Worm (Caenorhabditis elegans) whole organism, L4 larva: Measurements from ENCODE around the gene trpl-2.

Experiments used
- F44E2.7 ChIP-seq: fragments of 200-800 bp; sonication (Bioruptor generic); IDR thresholded peaks from 2 replicates; pipeline ENCODE4 v2.1.2; 2022; ENCODE audit warnings: missing genetic modification characterization, missing compliant biosample characterization
- R02D3.7 ChIP-seq: fragments of 150-350 bp; sonication (generic microtip); optimal IDR thresholded peaks from 3 replicates; lab custom pipeline; 2014; ENCODE audit warnings: missing biosample characterization, missing genetic modification characterization
- Y105C5A.15 ChIP-seq: fragments of 200-800 bp; sonication (Bioruptor generic); IDR thresholded peaks from 2 replicates; pipeline ENCODE4 v1.3.6; 2022; ENCODE audit warnings: missing genetic modification characterization, missing compliant biosample characterization
- Y5F2A.4 ChIP-seq: fragments of 200-800 bp; sonication (Bioruptor generic); optimal IDR thresholded peaks from 2 replicates; lab custom pipeline; 2018; ENCODE audit warnings: mild to moderate bottlenecking, missing genetic modification characterization, missing compliant biosample characterization
- ZK337.2 ChIP-seq: fragments of 200-800 bp; sonication (Bioruptor generic); IDR thresholded peaks from 2 replicates; pipeline ENCODE4 v1.3.6; 2022; ENCODE audit warnings: missing genetic modification reagents, missing genetic modification characterization, missing compliant biosample characterization
- ZK546.5 ChIP-seq, 2 experiments: sonication (generic microtip); optimal IDR thresholded peaks; 2 replicates each; lab custom pipeline; 2017; ENCODE audit warnings: missing biosample characterization in 2 of 2, missing genetic modification characterization in 2 of 2
- aha-1 ChIP-seq: fragments of 150-350 bp; peaks from one replicate; lab custom pipeline; 2014; ENCODE audit warnings: missing biosample characterization, missing genetic modification characterization
- ama-1 ChIP-seq: fragments of 150-350 bp; optimal IDR thresholded peaks from 2 replicates; lab custom pipeline; 2014; ENCODE audit warnings: inconsistent platforms, mixed read lengths
- ceh-82 ChIP-seq: sonication (generic microtip); optimal IDR thresholded peaks from 2 replicates; lab custom pipeline; 2017; ENCODE audit warnings: missing biosample characterization, missing genetic modification characterization
- ces-1 ChIP-seq: fragments of 150-350 bp; sonication (generic microtip); optimal IDR thresholded peaks from 4 replicates; lab custom pipeline; 2014; ENCODE audit warnings: missing biosample characterization, missing genetic modification reagents, missing genetic modification characterization
- daf-12 ChIP-seq: fragments of 150-350 bp; optimal IDR thresholded peaks from 2 replicates; lab custom pipeline; 2014; ENCODE audit warnings: missing biosample characterization, missing genetic modification reagents, missing genetic modification characterization
- dpl-1 ChIP-seq: fragments of 150-350 bp; optimal IDR thresholded peaks from 2 replicates; lab custom pipeline; 2014; ENCODE audit warnings: missing biosample characterization, missing genetic modification reagents, missing genetic modification characterization
- duxl-1 ChIP-seq: sonication (generic microtip); optimal IDR thresholded peaks from 2 replicates; lab custom pipeline; 2016; ENCODE audit warnings: mild to moderate bottlenecking, missing genetic modification characterization, moderate library complexity, missing compliant biosample characterization; ENCODE audit not compliant: poor library complexity
- dve-1 ChIP-seq: sonication (generic microtip); optimal IDR thresholded peaks from 2 replicates; lab custom pipeline; 2017; ENCODE audit warnings: antibody characterized with exemption, mild to moderate bottlenecking, missing genetic modification characterization, missing compliant biosample characterization; ENCODE audit not compliant: insufficient read depth
- fkh-10 ChIP-seq: fragments of 150-350 bp; optimal IDR thresholded peaks from 2 replicates; lab custom pipeline; 2014; ENCODE audit warnings: missing biosample characterization, missing genetic modification reagents, missing genetic modification characterization
- fos-1 ChIP-seq: fragments of 150-350 bp; optimal IDR thresholded peaks from 2 replicates; lab custom pipeline; 2014; ENCODE audit warnings: missing biosample characterization, missing genetic modification characterization
- hlh-11 ChIP-seq: fragments of 200-800 bp; sonication (Bioruptor generic); optimal IDR thresholded peaks from 2 replicates; lab custom pipeline; 2018; ENCODE audit warnings: mild to moderate bottlenecking, missing genetic modification characterization, missing compliant biosample characterization
- jun-1 ChIP-seq: fragments of 150-350 bp; optimal IDR thresholded peaks from 2 replicates; lab custom pipeline; 2014; ENCODE audit warnings: missing biosample characterization, missing genetic modification reagents, missing genetic modification characterization
- lin-1 ChIP-seq: fragments of 200-800 bp; sonication (Bioruptor generic); IDR thresholded peaks from 2 replicates; pipeline ENCODE4 v1.3.6; 2022; ENCODE audit warnings: missing genetic modification reagents, missing genetic modification characterization, missing compliant biosample characterization
- lin-13 ChIP-seq: fragments of 150-350 bp; optimal IDR thresholded peaks from 2 replicates; lab custom pipeline; 2014; ENCODE audit warnings: missing biosample characterization, missing genetic modification reagents, missing genetic modification characterization
- lin-29 ChIP-seq: fragments of 200-800 bp; sonication (Bioruptor generic); IDR thresholded peaks from 2 replicates; pipeline ENCODE4 v1.3.6; 2022; ENCODE audit warnings: missing genetic modification reagents, missing genetic modification characterization, missing compliant biosample characterization
- lin-39 ChIP-seq: fragments of 150-350 bp; optimal IDR thresholded peaks from 2 replicates; lab custom pipeline; 2014; ENCODE audit warnings: missing biosample characterization, missing genetic modification reagents, missing genetic modification characterization
- lir-3 ChIP-seq: sonication (generic microtip); optimal IDR thresholded peaks from 2 replicates; lab custom pipeline; 2016; ENCODE audit warnings: mild to moderate bottlenecking, missing genetic modification characterization, missing compliant biosample characterization
- lsy-2 ChIP-seq, 2 experiments: fragments of 150-350 bp in 1 of 2; sonication (generic microtip) in 1 of 2; optimal IDR thresholded peaks; 2 replicates each; lab custom pipeline; 2014 to 2017; ENCODE audit warnings: missing biosample characterization in 2 of 2, missing genetic modification characterization in 2 of 2
- mdt-29 ChIP-seq: fragments of 200-800 bp; sonication (Bioruptor generic); IDR thresholded peaks from 2 replicates; pipeline ENCODE4 v1.3.6; 2022; ENCODE audit warnings: missing genetic modification reagents, missing genetic modification characterization, missing compliant biosample characterization
- mes-2 ChIP-seq: sonication (generic microtip); optimal IDR thresholded peaks from 2 replicates; lab custom pipeline; 2016; ENCODE audit warnings: missing genotype, mild to moderate bottlenecking, missing genetic modification characterization, missing compliant biosample characterization; ENCODE audit not compliant: poor library complexity, severe bottlenecking
- mxl-2 ChIP-seq: fragments of 200-800 bp; sonication (Bioruptor generic); conservative IDR thresholded peaks from 2 replicates; pipeline ENCODE4 v1.3.6; 2022; ENCODE audit warnings: missing genetic modification reagents, missing genetic modification characterization, missing compliant biosample characterization
- nhr-10 ChIP-seq: fragments of 150-350 bp; optimal IDR thresholded peaks from 2 replicates; lab custom pipeline; 2014; ENCODE audit warnings: missing biosample characterization, missing genetic modification characterization
- nhr-102 ChIP-seq: sonication (generic microtip); optimal IDR thresholded peaks from 2 replicates; lab custom pipeline; 2016; ENCODE audit warnings: mild to moderate bottlenecking, missing genetic modification characterization, moderate library complexity, missing compliant biosample characterization
- nhr-111 ChIP-seq: fragments of 200-800 bp; sonication (Bioruptor generic); optimal IDR thresholded peaks from 2 replicates; lab custom pipeline; 2018; ENCODE audit warnings: mild to moderate bottlenecking, missing genetic modification characterization, missing compliant biosample characterization
- nhr-28 ChIP-seq: fragments of 150-350 bp; optimal IDR thresholded peaks from 2 replicates; lab custom pipeline; 2014; ENCODE audit warnings: missing biosample characterization, missing genetic modification characterization
- nhr-48 ChIP-seq: sonication (generic microtip); optimal IDR thresholded peaks from 2 replicates; lab custom pipeline; 2016; ENCODE audit warnings: mild to moderate bottlenecking, missing genetic modification characterization, missing compliant biosample characterization
- pqm-1 ChIP-seq: sonication (generic microtip); optimal IDR thresholded peaks from 2 replicates; lab custom pipeline; 2017; ENCODE audit warnings: missing biosample characterization, missing genetic modification characterization
- saeg-2 ChIP-seq: fragments of 200-800 bp; sonication (Bioruptor generic); IDR thresholded peaks from 2 replicates; pipeline ENCODE4 v1.3.6; 2022; ENCODE audit warnings: missing genetic modification reagents, missing genetic modification characterization, missing compliant biosample characterization
- sdz-12 ChIP-seq: fragments of 200-800 bp; sonication (Bioruptor generic); optimal IDR thresholded peaks from 2 replicates; lab custom pipeline; 2018; ENCODE audit warnings: mild to moderate bottlenecking, missing genetic modification characterization, missing compliant biosample characterization
- set-16 ChIP-seq: fragments of 200-800 bp; sonication (Bioruptor generic); IDR thresholded peaks from 2 replicates; pipeline ENCODE4 v1.3.6; 2022; ENCODE audit warnings: missing genetic modification reagents, missing genetic modification characterization, missing compliant biosample characterization
- spr-3 ChIP-seq: fragments of 200-800 bp; sonication (Bioruptor generic); optimal IDR thresholded peaks from 2 replicates; lab custom pipeline; 2018; ENCODE audit warnings: mild to moderate bottlenecking, missing genetic modification characterization, missing compliant biosample characterization
- tag-97 ChIP-seq: fragments of 200-800 bp; sonication (Bioruptor generic); IDR thresholded peaks from 2 replicates; pipeline ENCODE4 v1.3.6; 2022; ENCODE audit warnings: missing genetic modification characterization, missing compliant biosample characterization
- tra-1 ChIP-seq: fragments of 200-800 bp; sonication (Bioruptor generic); IDR thresholded peaks from 2 replicates; pipeline ENCODE4 v1.3.6; 2022; ENCODE audit warnings: missing genetic modification reagents, missing genetic modification characterization, missing compliant biosample characterization
- unc-62 ChIP-seq, 3 experiments: fragments of 150-350 bp in 1 of 3; sonication (generic microtip); optimal IDR thresholded peaks in 2 of 3; peaks in 1 of 3; 1 replicate in 1 of 3; 2 replicates in 2 of 3; lab custom pipeline; 2014 to 2017; ENCODE audit warnings: missing biosample characterization in 3 of 3, missing genetic modification characterization in 3 of 3, missing genetic modification reagents in 3 of 3, missing genotype in 1 of 3
- zag-1 ChIP-seq: fragments of 150-350 bp; optimal IDR thresholded peaks from 2 replicates; lab custom pipeline; 2014; ENCODE audit warnings: missing biosample characterization, missing genetic modification characterization
- zfp-3 ChIP-seq: fragments of 200-800 bp; sonication (Bioruptor generic); conservative IDR thresholded peaks from 2 replicates; pipeline ENCODE4 v1.3.6; 2022; ENCODE audit warnings: missing genetic modification reagents, missing genetic modification characterization, missing compliant biosample characterization
- ztf-11 ChIP-seq: fragments of 150-350 bp; optimal IDR thresholded peaks from 2 replicates; lab custom pipeline; 2014; ENCODE audit warnings: missing biosample characterization, missing genetic modification characterization

trpl-2 gene

DNA sequence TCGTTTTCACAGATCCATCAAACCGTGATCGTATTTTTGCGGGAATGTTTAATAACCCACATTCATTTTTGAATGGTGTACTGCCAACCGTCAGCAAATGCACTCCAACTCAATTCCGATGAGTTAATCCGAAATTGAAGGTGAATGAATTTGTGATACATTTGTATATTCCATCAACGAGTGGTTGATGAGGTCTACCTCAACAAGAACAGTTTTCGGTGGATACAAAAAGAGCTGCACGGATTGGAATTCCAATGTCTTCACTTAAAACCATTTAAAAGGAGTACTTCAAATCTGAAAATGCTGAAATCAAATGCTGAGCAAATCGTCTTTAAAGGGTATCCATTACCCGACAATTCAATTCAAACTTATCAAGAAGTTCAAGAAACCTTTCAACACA is 37.2 kb upstream of the trpl-2 start, which contains the start of gene F15E6.5:
Gene F15E6.5, plus strand, starts transcription at position 301 of the 400 bp plus-strand sequence.
- no peak for TF ChIP-seq F44E2.7 (GFP tag; lab: Robert Waterston, UW)
- no peak for TF ChIP-seq Y105C5A.15 (GFP tag; lab: Robert Waterston, UW)
- TF ChIP-seq lin-29 = no peak
- no peak for TF ChIP-seq nhr-10 (tag; lab: Kevin White, UChicago)

DNA sequence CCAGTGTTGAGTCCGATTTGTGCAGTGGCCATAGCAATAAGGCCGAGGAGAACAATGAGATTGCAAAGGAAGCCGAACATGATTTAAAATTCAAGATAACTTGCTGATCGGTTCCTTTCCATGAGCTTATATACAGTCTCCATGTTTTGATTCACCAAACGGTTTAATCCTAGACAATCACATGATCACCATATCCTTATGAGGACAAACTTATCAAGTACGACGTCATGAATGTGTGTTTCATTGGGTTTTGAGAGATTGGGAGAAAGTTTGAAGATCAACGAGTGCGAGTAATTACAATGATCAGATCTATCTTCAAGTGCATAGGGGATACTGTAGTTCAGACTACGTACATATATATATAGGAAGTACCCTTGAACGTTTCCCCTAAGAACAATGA is 36.0 kb upstream of the trpl-2 start, which contains the start of gene dct-7:
Gene dct-7, minus strand, starts transcription at position 101 of the 400 bp plus-strand sequence.
- TF ChIP-seq nhr-48 (tag; lab: Kevin White, UChicago) (peak; percentile 11), lin-1 (GFP tag; lab: Robert Waterston, UW) (no peak), hlh-11 (tag; lab: Kevin White, UChicago) (no peak)
- TF ChIP-seq, all 104 proteins: peak for 1

DNA sequence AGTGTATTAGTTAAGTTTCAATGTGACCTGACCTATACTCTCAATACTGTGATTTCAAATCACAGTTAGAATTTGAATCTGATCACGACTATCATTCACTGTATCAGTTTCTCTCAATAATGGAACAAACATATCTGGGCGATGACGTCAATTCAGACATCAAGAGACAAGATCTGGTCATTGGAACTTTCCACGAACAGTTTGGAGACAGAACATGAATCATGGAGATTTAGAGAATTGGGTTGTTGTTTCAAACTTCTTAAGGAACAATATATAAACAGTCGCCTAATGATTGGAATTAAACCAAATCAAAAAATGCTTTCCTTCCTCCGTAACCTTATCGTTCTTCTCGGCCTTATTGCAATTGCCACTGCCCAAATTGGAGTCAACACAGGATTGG is 35.3 kb upstream of the trpl-2 start, which contains the start of gene F15E6.4:
Gene F15E6.4, plus strand, starts transcription at position 301 of the 400 bp plus-strand sequence.
- TF ChIP-seq sdz-12 (GFP tag; lab: Kevin White, UChicago) (no peak), lsy-2 (tag; optimal IDR thresholded peaks at IDR 0.05; lab: Kevin White, UChicago) (no peak), ZK546.5 (tag; optimal IDR thresholded peaks at IDR 0.05; lab: Kevin White, UChicago) (no peak), mxl-2 (no peak), spr-3 (GFP tag; lab: Kevin White, UChicago) (no peak)

DNA sequence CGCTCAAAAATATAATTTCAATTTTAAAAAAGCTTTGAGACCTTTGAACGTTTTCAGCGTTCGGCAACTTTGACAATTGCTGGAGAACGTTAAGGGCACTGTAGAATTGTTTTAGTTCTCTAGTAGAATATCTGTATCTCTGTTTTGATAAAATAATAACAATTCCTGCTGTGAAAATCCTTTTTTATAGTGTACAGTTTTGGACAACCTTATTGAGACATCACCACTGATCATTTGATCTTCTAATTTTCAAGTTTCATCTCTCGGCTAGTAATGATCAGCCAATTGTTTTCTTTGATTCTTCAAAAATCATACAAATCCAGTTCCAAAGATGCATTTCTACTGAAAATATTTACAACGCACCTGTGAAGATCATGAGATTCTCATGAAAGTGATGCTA is 33.9 kb upstream of the trpl-2 start, which contains the start of gene F15E6.10:
Gene F15E6.10, plus strand, starts transcription at position 301 of the 400 bp plus-strand sequence.
- no peak for TF ChIP-seq Y5F2A.4 (GFP tag; lab: Kevin White, UChicago)
- no peak for TF ChIP-seq sdz-12 (GFP tag; lab: Kevin White, UChicago)
- TF ChIP-seq jun-1 (tag; lab: Kevin White, UChicago) = no peak
- no peak for TF ChIP-seq zag-1
- no peak for TF ChIP-seq pqm-1 (tag; lab: Kevin White, UChicago)
- no peak for TF ChIP-seq nhr-28 (tag; lab: Kevin White, UChicago)
- TF ChIP-seq nhr-102 (tag; lab: Kevin White, UChicago) = no peak
- TF ChIP-seq R02D3.7 (tag; lab: Kevin White, UChicago) = no peak
- no peak for TF ChIP-seq ceh-82 (tag; lab: Kevin White, UChicago)

DNA sequence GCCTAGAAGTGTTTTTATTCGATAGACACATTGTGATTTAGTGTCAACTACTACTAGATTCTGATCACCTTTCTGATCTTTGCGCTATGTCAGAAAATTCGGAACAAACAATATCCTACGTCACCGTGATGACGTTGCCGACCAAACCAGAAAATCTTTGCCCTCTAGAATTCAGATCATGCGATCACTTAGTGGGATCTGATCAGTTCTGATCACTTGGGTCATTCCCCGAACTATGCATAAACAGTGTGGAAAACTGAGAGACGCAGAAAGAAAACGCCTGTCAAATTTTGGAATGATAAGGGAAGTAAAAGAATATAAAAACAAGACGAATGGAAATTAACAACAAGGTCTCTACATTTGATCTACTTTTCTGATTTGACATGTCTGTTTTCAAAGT is 31.9 kb upstream of the trpl-2 start, which contains the start of gene F15E6.3:
Gene F15E6.3, plus strand, starts transcription at position 344 of the 400 bp plus-strand sequence.
- TF ChIP-seq nhr-111 (GFP tag; lab: Kevin White, UChicago) = no peak
- TF ChIP-seq dpl-1 (GFP tag; lab: Kevin White, UChicago) = no peak
- TF ChIP-seq mdt-29 = no peak
- peak; percentile 52 for TF ChIP-seq dve-1
- no peak for TF ChIP-seq daf-12 (tag; lab: Kevin White, UChicago)
- no peak for TF ChIP-seq fkh-10
- TF ChIP-seq mes-2 (tag; lab: Kevin White, UChicago) = no peak
- TF ChIP-seq tra-1 (GFP tag; lab: Robert Waterston, UW) = no peak
- TF ChIP-seq ztf-11 = no peak
- no peak for TF ChIP-seq tag-97 (GFP tag; lab: Robert Waterston, UW)
- TF ChIP-seq fos-1 (tag; lab: Kevin White, UChicago) = no peak
- TF ChIP-seq lir-3 (tag; lab: Kevin White, UChicago) = no peak
- TF ChIP-seq saeg-2 (GFP tag; lab: Robert Waterston, UW) = no peak
- TF ChIP-seq lsy-2 (tag; optimal IDR thresholded peaks at IDR 0.05; lab: Kevin White, UChicago) = peak in 1 of 2 experiments; percentile 22
- no peak for TF ChIP-seq ceh-82 (tag; lab: Kevin White, UChicago)
- no peak for TF ChIP-seq ZK337.2 (GFP tag; lab: Robert Waterston, UW)
- TF ChIP-seq mxl-2 = no peak
- TF ChIP-seq aha-1 (tag; lab: Kevin White, UChicago) = peak; percentile 24
- no peak for TF ChIP-seq ces-1
- no peak for TF ChIP-seq lin-39
- peak in 1 of 2 experiments; percentile 99 for TF ChIP-seq unc-62 (GFP tag; optimal IDR thresholded peaks at IDR 0.05 in 1 of 2; lab: Kevin White, UChicago)
- TF ChIP-seq unc-62 (tag; optimal IDR thresholded peaks at IDR 0.05; lab: Kevin White, UChicago) = no peak
- TF ChIP-seq lin-13 (GFP tag; lab: Kevin White, UChicago) = no peak
- no peak for TF ChIP-seq F44E2.7 (GFP tag; lab: Robert Waterston, UW)
- peak; percentile 65 for TF ChIP-seq nhr-102 (tag; lab: Kevin White, UChicago)
- TF ChIP-seq ama-1 (lab: Kevin White, UChicago) = no peak
- peak; percentile 26 for TF ChIP-seq duxl-1
- TF ChIP-seq nhr-10 (tag; lab: Kevin White, UChicago) = no peak
- no peak for TF ChIP-seq zfp-3
- no peak for TF ChIP-seq set-16 (GFP tag; lab: Robert Waterston, UW)
